Worm (Caenorhabditis elegans) whole organism, L2 larva: Measurements from ENCODE around the gene fbxb-41.
"Not testable (repeated sequence)": the region's sequence is repeated elsewhere in the genome, so short reads cannot be mapped to it uniquely, and the experiment has no call there.

Experiments
- F13H6.1 ChIP-seq: sonication (generic microtip); optimal IDR thresholded peaks from 2 replicates; lab custom pipeline; 2016; ENCODE audit warnings: missing genetic modification characterization, missing compliant biosample characterization
- aly-2 ChIP-seq: fragments of 150-350 bp; optimal IDR thresholded peaks from 2 replicates; lab custom pipeline; 2014; ENCODE audit warnings: missing biosample characterization, missing genetic modification characterization
- ama-1 ChIP-seq: fragments of 150-350 bp; optimal IDR thresholded peaks from 2 replicates; lab custom pipeline; 2018; ENCODE audit warnings: inconsistent platforms
- blmp-1 ChIP-seq: sonication (generic microtip); optimal IDR thresholded peaks from 2 replicates; lab custom pipeline; 2017; ENCODE audit warnings: missing genetic modification characterization, mild to moderate bottlenecking, missing compliant biosample characterization, antibody characterized with exemption, moderate library complexity; ENCODE audit not compliant: insufficient read depth
- ceh-16 ChIP-seq: fragments of 150-350 bp; optimal IDR thresholded peaks from 2 replicates; lab custom pipeline; 2014; ENCODE audit warnings: missing biosample characterization, missing genetic modification characterization
- crh-2 ChIP-seq: sonication (generic microtip); optimal IDR thresholded peaks from 2 replicates; lab custom pipeline; 2017; ENCODE audit warnings: missing biosample characterization, missing genetic modification characterization
- dmd-4 ChIP-seq: sonication (generic microtip); optimal IDR thresholded peaks from 2 replicates; lab custom pipeline; 2017; ENCODE audit warnings: missing biosample characterization, missing genetic modification characterization
- elt-1 ChIP-seq: fragments of 150-350 bp; optimal IDR thresholded peaks from 2 replicates; lab custom pipeline; 2014; ENCODE audit warnings: missing biosample characterization, missing genetic modification characterization
- gmeb-1 ChIP-seq: fragments of 150-350 bp; optimal IDR thresholded peaks from 2 replicates; lab custom pipeline; 2014; ENCODE audit warnings: missing biosample characterization, missing genetic modification characterization
- lin-11 ChIP-seq: fragments of 150-350 bp; sonication (generic microtip); optimal IDR thresholded peaks from 2 replicates; lab custom pipeline; 2014; ENCODE audit warnings: missing biosample characterization, missing genetic modification characterization, inconsistent platforms, mixed read lengths
- mab-5 ChIP-seq: fragments of 150-350 bp; optimal IDR thresholded peaks from 2 replicates; lab custom pipeline; 2014; ENCODE audit warnings: missing biosample characterization, missing genetic modification characterization
- mbf-1 ChIP-seq: sonication (generic microtip); optimal IDR thresholded peaks from 2 replicates; lab custom pipeline; 2017; ENCODE audit warnings: missing biosample characterization, missing genetic modification characterization
- nhr-11 ChIP-seq: fragments of 150-350 bp; optimal IDR thresholded peaks from 2 replicates; lab custom pipeline; 2014; ENCODE audit warnings: missing biosample characterization, missing genetic modification characterization
- nhr-12 ChIP-seq: fragments of 150-350 bp; optimal IDR thresholded peaks from 2 replicates; lab custom pipeline; 2014; ENCODE audit warnings: missing biosample characterization, missing genetic modification characterization
- nhr-129 ChIP-seq: fragments of 150-350 bp; optimal IDR thresholded peaks from 2 replicates; lab custom pipeline; 2014; ENCODE audit warnings: missing biosample characterization, missing genetic modification characterization
- nhr-21 ChIP-seq: fragments of 150-350 bp; optimal IDR thresholded peaks from 2 replicates; lab custom pipeline; 2014; ENCODE audit warnings: missing biosample characterization, missing genetic modification characterization
- skn-1 ChIP-seq: sonication (generic microtip); optimal IDR thresholded peaks from 2 replicates; lab custom pipeline; 2017; ENCODE audit warnings: missing biosample characterization, missing genetic modification characterization
- unc-39 ChIP-seq: fragments of 150-350 bp; optimal IDR thresholded peaks from 2 replicates; lab custom pipeline; 2014; ENCODE audit warnings: missing biosample characterization, missing genetic modification characterization
- ztf-1 ChIP-seq: fragments of 200-800 bp; sonication (Bioruptor generic); conservative IDR thresholded peaks from 2 replicates; pipeline ENCODE4 v1.3.6; 2022; ENCODE audit warnings: missing genetic modification characterization, missing compliant biosample characterization
- ztf-4 ChIP-seq: fragments of 150-350 bp; optimal IDR thresholded peaks from 2 replicates; lab custom pipeline; 2014; ENCODE audit warnings: missing biosample characterization, missing genetic modification characterization

The fbxb-41 gene

ce11 chrII:999493-999892 lies 42.6 kb downstream of the fbxb-41 start, which contains the start of gene fbxb-29:
Gene fbxb-29, minus strand, starts transcription at chrII:999593.
- TF ChIP-seq unc-39 (tag; lab: Kevin White, UChicago) = no peak
- no peak for TF ChIP-seq aly-2 (tag; lab: Kevin White, UChicago)
- no peak for TF ChIP-seq elt-1
- no peak for TF ChIP-seq crh-2 (tag; lab: Kevin White, UChicago)
- no peak for TF ChIP-seq ceh-16 (tag; lab: Kevin White, UChicago)
- no peak for TF ChIP-seq mab-5 (tag; lab: Kevin White, UChicago)
- no peak for TF ChIP-seq ztf-1 (GFP tag; lab: Robert Waterston, UW)
- TF ChIP-seq skn-1 = no peak
- TF ChIP-seq F13H6.1 (tag; lab: Kevin White, UChicago) = no peak
- TF ChIP-seq lin-11 (tag; lab: Kevin White, UChicago) = no peak
- no peak for TF ChIP-seq nhr-11 (tag; lab: Kevin White, UChicago)
- TF ChIP-seq gmeb-1 = no peak
- TF ChIP-seq nhr-129 (tag; lab: Kevin White, UChicago) = no peak
- TF ChIP-seq blmp-1 (tag; lab: Kevin White, UChicago) = no peak
- no peak for TF ChIP-seq ztf-4
- TF ChIP-seq ama-1 = no peak
- TF ChIP-seq nhr-21 = no peak
- TF ChIP-seq, all 48 proteins: peak for 0

ce11 chrII:996112-996511 lies 46.0 kb downstream of the fbxb-41 start, which contains the start of gene F45D11.11:
Gene F45D11.11, minus strand, starts transcription at chrII:996212.
- not testable (repeated sequence) for TF ChIP-seq mbf-1; lin-11 (tag; lab: Kevin White, UChicago); dmd-4

ce11 chrII:994231-994630 lies 47.9 kb downstream of the fbxb-41 start, which contains the start of gene F45D11.7:
Gene F45D11.7, plus strand, starts transcription at chrII:994531.
- not testable (repeated sequence) for TF ChIP-seq ceh-16 (tag; lab: Kevin White, UChicago); nhr-12 (tag; lab: Kevin White, UChicago); ztf-1 (GFP tag; lab: Robert Waterston, UW)
